Worm (Caenorhabditis elegans) whole organism, L4 larva: ENCODE results near the gene ubc-1.

Experiments
- mep-1 ChIP-seq: fragments of 150-350 bp; sonication (generic microtip); optimal IDR thresholded peaks from 3 replicates; lab custom pipeline; 2014; ENCODE audit warnings: missing biosample characterization, missing genetic modification characterization
- unc-39 ChIP-seq: sonication (generic microtip); optimal IDR thresholded peaks from 2 replicates; lab custom pipeline; 2017; ENCODE audit warnings: missing biosample characterization, missing genetic modification characterization
- zip-11 ChIP-seq: fragments of 200-800 bp; sonication (Bioruptor generic); IDR thresholded peaks from 2 replicates; pipeline ENCODE4 v1.3.6; 2022; ENCODE audit warnings: missing genetic modification characterization, missing compliant biosample characterization

DNA sequence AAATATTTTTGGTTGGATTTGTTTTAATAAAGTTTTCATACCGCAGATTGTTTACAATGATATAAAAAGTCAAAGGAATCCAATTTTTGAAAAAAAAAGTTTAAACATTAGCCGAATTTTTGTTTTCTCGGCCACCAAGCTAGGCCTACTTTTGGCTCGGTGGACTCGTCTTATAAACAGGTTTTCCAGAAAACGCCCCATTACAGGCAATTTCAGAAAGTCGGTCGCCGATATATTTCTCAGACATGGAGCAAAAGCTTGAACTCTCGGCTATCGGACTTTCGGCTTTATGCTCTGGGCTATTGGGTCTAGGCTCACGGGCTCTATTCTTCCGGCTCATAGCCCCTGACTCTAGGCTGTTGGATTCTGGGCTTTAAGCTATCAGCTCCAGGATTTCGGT, 19.7 kb upstream of the ubc-1 start:
- TF ChIP-seq unc-39 (no peak), mep-1 (tag; lab: Kevin White, UChicago) (no peak), zip-11 (GFP tag; lab: Robert Waterston, UW) (no peak)
